Fruit fly (Drosophila melanogaster) whole organism, embryonic: ENCODE results near the gene Alg9.

ENCODE experiments used
- Ada2b ChIP-seq: fragments of 200-800 bp; sonication (Bioruptor generic); IDR thresholded peaks from 2 replicates; pipeline ENCODE4 v1.3.6; 2022; ENCODE audit warnings: missing biosample characterization, missing genetic modification characterization
- CG11456 ChIP-seq: fragments of 200-800 bp; sonication (Bioruptor generic); IDR thresholded peaks from 3 replicates; pipeline ENCODE4 v1.3.6; 2022; ENCODE audit warnings: missing biosample characterization, missing genetic modification characterization
- CG12391 ChIP-seq: fragments of 200-800 bp; sonication (Bioruptor generic); optimal IDR thresholded peaks from 3 replicates; lab custom pipeline; 2018; ENCODE audit warnings: missing biosample characterization, mild to moderate bottlenecking, missing genetic modification characterization, moderate library complexity
- CG13894 ChIP-seq: fragments of 200-800 bp; sonication (Bioruptor generic); optimal IDR thresholded peaks from 3 replicates; lab custom pipeline; 2018; ENCODE audit warnings: missing biosample characterization, mild to moderate bottlenecking, missing genetic modification characterization, moderate library complexity
- CG1602 ChIP-seq: fragments of 200-800 bp; sonication (Bioruptor generic); optimal IDR thresholded peaks from 3 replicates; lab custom pipeline; 2016; ENCODE audit warnings: missing biosample characterization, missing genetic modification characterization
- CG17359 ChIP-seq: fragments of 200-800 bp; sonication (Bioruptor generic); optimal IDR thresholded peaks from 3 replicates; lab custom pipeline; 2018; ENCODE audit warnings: missing biosample characterization, mild to moderate bottlenecking, missing genetic modification characterization, moderate library complexity
- CG17612 ChIP-seq: fragments of 200-800 bp; sonication (Bioruptor generic); IDR thresholded peaks from 2 replicates; pipeline ENCODE4 v1.3.6; 2022; ENCODE audit warnings: missing biosample characterization, missing genetic modification characterization
- CG17912 ChIP-seq: fragments of 200-800 bp; sonication (Bioruptor generic); optimal IDR thresholded peaks from 2 replicates; lab custom pipeline; 2018; ENCODE audit warnings: missing biosample characterization, mild to moderate bottlenecking, missing genetic modification characterization
- CG1792 ChIP-seq: fragments of 200-800 bp; sonication (Bioruptor generic); optimal IDR thresholded peaks from 2 replicates; lab custom pipeline; 2016; ENCODE audit warnings: missing biosample characterization, missing genetic modification characterization
- CG18476 ChIP-seq: fragments of 200-800 bp; sonication (Bioruptor generic); optimal IDR thresholded peaks from 2 replicates; lab custom pipeline; 2016; ENCODE audit warnings: missing biosample characterization, mild to moderate bottlenecking, missing genetic modification characterization
- CG3407 ChIP-seq: fragments of 200-800 bp; sonication (Bioruptor generic); optimal IDR thresholded peaks from 2 replicates; lab custom pipeline; 2018; ENCODE audit warnings: missing biosample characterization, mild to moderate bottlenecking, missing genetic modification characterization
- CG4360 ChIP-seq: fragments of 200-800 bp; sonication (Bioruptor generic); IDR thresholded peaks from 2 replicates; pipeline ENCODE4 v1.3.6; 2022; ENCODE audit warnings: missing biosample characterization, missing genetic modification characterization
- CG6683 ChIP-seq: fragments of 200-800 bp; sonication (Bioruptor generic); optimal IDR thresholded peaks from 2 replicates; lab custom pipeline; 2017; ENCODE audit warnings: missing biosample characterization, mild to moderate bottlenecking, missing genetic modification characterization, missing genetic modification reagents
- CG7839 ChIP-seq: fragments of 200-800 bp; sonication (Bioruptor generic); optimal IDR thresholded peaks from 3 replicates; lab custom pipeline; 2018; ENCODE audit warnings: missing biosample characterization, mild to moderate bottlenecking, missing genetic modification characterization, moderate library complexity
- CG7987 ChIP-seq: fragments of 200-800 bp; sonication (Bioruptor generic); optimal IDR thresholded peaks from 2 replicates; lab custom pipeline; 2018; ENCODE audit warnings: missing biosample characterization, mild to moderate bottlenecking, missing genetic modification characterization, moderate library complexity
- CG8478 ChIP-seq: fragments of >200 bp; optimal IDR thresholded peaks from 2 replicates; lab custom pipeline; 2018
- CG9727 ChIP-seq: fragments of 200-800 bp; sonication (Bioruptor generic); optimal IDR thresholded peaks from 3 replicates; lab custom pipeline; 2017; ENCODE audit warnings: missing biosample characterization, mild to moderate bottlenecking, missing genetic modification characterization
- CTCF ChIP-seq: fragments of 200-800 bp; sonication (Bioruptor generic); optimal IDR thresholded peaks from 2 replicates; lab custom pipeline; 2017; ENCODE audit warnings: missing biosample characterization, mild to moderate bottlenecking, missing genetic modification characterization, moderate library complexity
- Dbx ChIP-seq: fragments of 200-800 bp; sonication (Bioruptor generic); IDR thresholded peaks from 3 replicates; pipeline ENCODE4 v1.3.6; 2022; ENCODE audit warnings: missing biosample characterization, missing genetic modification characterization
- Doc2 ChIP-seq: fragments of 200-800 bp; sonication (Bioruptor generic); IDR thresholded peaks from 2 replicates; pipeline ENCODE4 v1.3.6; 2022; ENCODE audit warnings: missing biosample characterization, missing genetic modification characterization
- Drgx ChIP-seq: fragments of 200-800 bp; sonication (Bioruptor generic); IDR thresholded peaks from 2 replicates; pipeline ENCODE4 v1.3.6; 2022; ENCODE audit warnings: missing biosample characterization, missing genetic modification characterization
- Ets65A ChIP-seq: fragments of 200-800 bp; sonication (Bioruptor generic); peaks from one replicate; lab custom pipeline; 2016; ENCODE audit warnings: missing biosample characterization, missing genetic modification characterization
- HHEX ChIP-seq: fragments of 200-800 bp; sonication (Bioruptor generic); optimal IDR thresholded peaks from 3 replicates; lab custom pipeline; 2017; ENCODE audit warnings: missing biosample characterization, mild to moderate bottlenecking, missing genetic modification characterization, missing genetic modification reagents
- Hey ChIP-seq: fragments of 200-800 bp; sonication (Bioruptor generic); optimal IDR thresholded peaks from 3 replicates; lab custom pipeline; 2018; ENCODE audit warnings: missing biosample characterization, mild to moderate bottlenecking, missing genetic modification characterization
- HmgZ ChIP-seq: fragments of 200-800 bp; sonication (Bioruptor generic); optimal IDR thresholded peaks from 2 replicates; lab custom pipeline; 2018; ENCODE audit warnings: missing biosample characterization, mild to moderate bottlenecking, missing genetic modification characterization
- Opbp ChIP-seq: fragments of 200-800 bp; sonication (Bioruptor generic); IDR thresholded peaks from 3 replicates; pipeline ENCODE4 v1.3.6; 2022; ENCODE audit warnings: missing biosample characterization, missing genetic modification characterization; ENCODE audit not compliant: partially characterized antibody
- Usf ChIP-seq: fragments of 200-800 bp; sonication (Bioruptor generic); optimal IDR thresholded peaks from 2 replicates; lab custom pipeline; 2017; ENCODE audit warnings: missing genotype, missing biosample characterization, missing genetic modification characterization
- al ChIP-seq: fragments of 200-800 bp; sonication (Bioruptor generic); IDR thresholded peaks from 2 replicates; pipeline ENCODE4 v1.3.6; 2022; ENCODE audit warnings: missing biosample characterization, missing genetic modification characterization
- az2 ChIP-seq: fragments of 200-800 bp; sonication (Bioruptor generic); optimal IDR thresholded peaks from 3 replicates; lab custom pipeline; 2016; ENCODE audit warnings: missing biosample characterization, missing genetic modification characterization
- chm ChIP-seq: fragments of 200-800 bp; sonication (Bioruptor generic); IDR thresholded peaks from 2 replicates; pipeline ENCODE4 v1.3.6; 2022; ENCODE audit warnings: missing biosample characterization, missing genetic modification characterization
- chn ChIP-seq: fragments of 200-800 bp; sonication (Bioruptor generic); optimal IDR thresholded peaks from 2 replicates; lab custom pipeline; 2016; ENCODE audit warnings: missing biosample characterization, missing genetic modification characterization
- croc ChIP-seq: fragments of 200-800 bp; sonication (Bioruptor generic); conservative IDR thresholded peaks from 3 replicates; pipeline ENCODE4 v1.3.6; 2022; ENCODE audit warnings: missing biosample characterization, missing genetic modification characterization
- dysf ChIP-seq: fragments of 200-800 bp; sonication (Bioruptor generic); IDR thresholded peaks from 3 replicates; pipeline ENCODE4 v1.3.6; 2022; ENCODE audit warnings: missing biosample characterization, missing genetic modification characterization
- eyg ChIP-seq: fragments of 200-800 bp; sonication (Bioruptor generic); optimal IDR thresholded peaks from 3 replicates; lab custom pipeline; 2016; ENCODE audit warnings: missing biosample characterization, missing genetic modification characterization
- fru ChIP-seq: fragments of >200 bp; optimal IDR thresholded peaks from 2 replicates; lab custom pipeline; 2017
- gro ChIP-seq: fragments of 200-800 bp; sonication (Bioruptor generic); optimal IDR thresholded peaks from 2 replicates; lab custom pipeline; 2016; ENCODE audit warnings: missing biosample characterization, missing genetic modification characterization
- gsb-n ChIP-seq: fragments of 200-800 bp; sonication (Bioruptor generic); optimal IDR thresholded peaks from 3 replicates; lab custom pipeline; 2018; ENCODE audit warnings: missing biosample characterization, mild to moderate bottlenecking, missing genetic modification characterization
- her ChIP-seq: fragments of 200-800 bp; sonication (Bioruptor generic); optimal IDR thresholded peaks from 2 replicates; lab custom pipeline; 2016; ENCODE audit warnings: missing biosample characterization, missing genetic modification characterization
- ind ChIP-seq: fragments of 200-800 bp; sonication (Bioruptor generic); optimal IDR thresholded peaks from 3 replicates; lab custom pipeline; 2016; ENCODE audit warnings: missing biosample characterization, missing genetic modification characterization
- kay ChIP-seq: fragments of 200-800 bp; sonication (Bioruptor generic); optimal IDR thresholded peaks from 2 replicates; lab custom pipeline; 2016; ENCODE audit warnings: missing biosample characterization, missing genetic modification characterization
- lbe ChIP-seq: fragments of 200-800 bp; sonication (Bioruptor generic); optimal IDR thresholded peaks from 2 replicates; lab custom pipeline; 2016; ENCODE audit warnings: missing biosample characterization, mild to moderate bottlenecking, missing genetic modification characterization
- lmd ChIP-seq: fragments of 200-800 bp; sonication (Bioruptor generic); IDR thresholded peaks from 2 replicates; pipeline ENCODE4 v1.3.6; 2022; ENCODE audit warnings: missing biosample characterization, missing genetic modification characterization
- mam ChIP-seq: fragments of 200-800 bp; sonication (Bioruptor generic); optimal IDR thresholded peaks from 3 replicates; lab custom pipeline; 2016; ENCODE audit warnings: missing biosample characterization, missing genetic modification characterization
- nerfin-2 ChIP-seq: fragments of 200-800 bp; sonication (Bioruptor generic); IDR thresholded peaks from 2 replicates; pipeline ENCODE4 v1.3.6; 2022; ENCODE audit warnings: missing biosample characterization, missing genetic modification characterization; ENCODE audit not compliant: partially characterized antibody
- otp ChIP-seq: fragments of 200-800 bp; sonication (Bioruptor generic); IDR thresholded peaks from 3 replicates; pipeline ENCODE4, ENCODE4 v1.3.6; 2022; ENCODE audit warnings: missing biosample characterization, missing genetic modification characterization
- pb ChIP-seq: fragments of 200-800 bp; sonication (Bioruptor generic); optimal IDR thresholded peaks from 3 replicates; lab custom pipeline; 2016; ENCODE audit warnings: missing biosample characterization, missing genetic modification characterization
- repo ChIP-seq: fragments of 200-800 bp; sonication (Bioruptor generic); optimal IDR thresholded peaks from 2 replicates; lab custom pipeline; 2016; ENCODE audit warnings: missing biosample characterization, missing genetic modification characterization
- scrt ChIP-seq: fragments of 200-800 bp; sonication (Bioruptor generic); optimal IDR thresholded peaks from 2 replicates; lab custom pipeline; 2018; ENCODE audit warnings: missing biosample characterization, mild to moderate bottlenecking, missing genetic modification characterization, moderate library complexity
- slbo ChIP-seq: fragments of 200-800 bp; sonication (Bioruptor generic); IDR thresholded peaks from 2 replicates; pipeline ENCODE4 v1.3.6; 2022; ENCODE audit warnings: missing biosample characterization, missing genetic modification characterization
- sr ChIP-seq: fragments of 200-800 bp; sonication (Bioruptor generic); IDR thresholded peaks from 3 replicates; pipeline ENCODE4 v1.3.6; 2022; ENCODE audit warnings: missing biosample characterization, missing genetic modification characterization
- ssp ChIP-seq: fragments of 200-800 bp; sonication (Bioruptor generic); IDR thresholded peaks from 2 replicates; pipeline ENCODE4 v1.3.6; 2022; ENCODE audit warnings: missing biosample characterization, missing genetic modification characterization
- trem ChIP-seq: fragments of 200-800 bp; optimal IDR thresholded peaks from 3 replicates; lab custom pipeline; 2019; ENCODE audit warnings: missing biosample characterization, mild to moderate bottlenecking, missing genetic modification characterization, moderate library complexity
- usp ChIP-seq: fragments of >200 bp; optimal IDR thresholded peaks from 2 replicates; lab custom pipeline; 2017; ENCODE audit warnings: missing biosample characterization, missing genetic modification characterization
- z ChIP-seq: fragments of 200-800 bp; sonication (Bioruptor generic); IDR thresholded peaks from 3 replicates; pipeline ENCODE4 v1.3.6; 2022; ENCODE audit warnings: missing biosample characterization, missing genetic modification characterization

The Alg9 gene

DNA sequence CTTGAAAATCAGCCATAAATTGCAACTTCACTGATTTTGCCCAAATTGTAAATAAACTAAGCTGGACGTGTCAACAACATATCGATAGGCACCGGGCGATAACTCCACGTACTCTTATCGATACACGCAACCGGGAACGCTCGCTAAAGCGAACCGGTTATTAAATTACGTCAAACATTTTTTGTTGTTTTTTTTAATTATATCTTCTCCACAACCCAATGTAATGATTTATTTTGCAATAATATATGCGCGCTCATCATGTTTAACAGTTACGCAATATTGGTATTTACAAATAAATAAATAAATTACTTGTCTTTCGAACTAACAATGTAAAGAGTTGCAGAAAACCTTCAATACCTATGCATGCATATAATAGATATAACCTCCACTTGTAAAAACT lies 6.3 kb upstream of the Alg9 start, which contains the start of gene Saysd1 (continued):
- TF ChIP-seq CG3407 (GFP tag; lab: Kevin White, UChicago) (no peak), mam (GFP tag; lab: Kevin White, UChicago) (peak; percentile 48), gsb-n (tag; lab: Kevin White, UChicago) (no peak), chn (no peak), dysf (peak; percentile 45; the same call in 1 of the 3 replicates), CG7839 (tag; lab: Kevin White, UChicago) (peak; percentile 44), CG12391 (tag; lab: Kevin White, UChicago) (no peak), CG18476 (GFP tag; lab: Kevin White, UChicago) (peak; percentile 11), lmd (GFP tag; lab: Robert Waterston, UW) (peak; percentile 50; the same call in 1 of the 2 replicates), CG9727 (GFP tag; lab: Kevin White, UChicago) (peak; percentile 37), HHEX (GFP tag; lab: Kevin White, UChicago) (no peak), sr (GFP tag; lab: Robert Waterston, UW) (no peak), CG6683 (GFP tag; lab: Kevin White, UChicago) (no peak), usp (GFP tag; lab: Kevin White, UChicago) (no peak), ssp (peak; percentile 37; the same call in 1 of the 2 replicates), CTCF (GFP tag; lab: Kevin White, UChicago) (no peak), repo (GFP tag; lab: Kevin White, UChicago) (peak; percentile 15), chm (GFP tag; lab: Robert Waterston, UW) (no peak), CG17359 (tag; lab: Kevin White, UChicago) (peak; percentile 45), HmgZ (peak; percentile 31), scrt (no peak), az2 (GFP tag; lab: Kevin White, UChicago) (no peak), otp (GFP tag; lab: Robert Waterston, UW) (no peak), CG1602 (GFP tag; lab: Kevin White, UChicago) (no peak), croc (GFP tag; lab: Robert Waterston, UW) (no peak), CG11456 (GFP tag; lab: Robert Waterston, UW) (no peak), Ada2b (GFP tag; lab: Robert Waterston, UW) (peak; percentile 48; the same call in 1 of the 2 replicates), Opbp (GFP tag; lab: Robert Waterston, UW) (peak; percentile 85; the same call in 2 of the 3 replicates), gro (GFP tag; lab: Kevin White, UChicago) (no peak), z (GFP tag; lab: Robert Waterston, UW) (no peak), Usf (GFP tag; lab: Kevin White, UChicago) (no peak), pb (GFP tag; lab: Kevin White, UChicago) (peak; percentile 7), CG7987 (GFP tag; lab: Kevin White, UChicago) (peak; percentile 11), Ets65A (GFP tag; lab: Kevin White, UChicago) (peak; percentile 50), eyg (GFP tag; lab: Kevin White, UChicago) (no peak), Drgx (no peak), fru (lab: Kevin White, UChicago) (no peak), Hey (tag; lab: Kevin White, UChicago) (no peak), nerfin-2 (GFP tag; lab: Robert Waterston, UW) (peak; percentile 71), al (GFP tag; lab: Robert Waterston, UW) (no peak), Doc2 (GFP tag; lab: Robert Waterston, UW) (no peak), CG13894 (no peak), CG17912 (GFP tag; lab: Kevin White, UChicago) (no peak), Dbx (GFP tag; lab: Robert Waterston, UW) (peak; percentile 45; the same call in 1 of the 3 replicates), ind (peak; percentile 31), slbo (no peak), lbe (GFP tag; lab: Kevin White, UChicago) (peak; percentile 26), her (no peak), kay (peak; percentile 14), CG4360 (GFP tag; lab: Robert Waterston, UW) (peak; percentile 53; the same call in 1 of the 2 replicates), CG17612 (GFP tag; lab: Robert Waterston, UW) (no peak), trem (tag; lab: Kevin White, UChicago) (peak; percentile 17), CG1792 (peak; percentile 1), CG8478 (no peak)
